Worm (Caenorhabditis elegans) whole organism, L2 larva: ENCODE measurements around the gene B0457.4.

Source experiments
- R02D3.7 ChIP-seq: fragments of 150-350 bp; optimal IDR thresholded peaks from 2 replicates; lab custom pipeline; 2014; ENCODE audit warnings: missing biosample characterization, missing genetic modification characterization
- ZK546.5 ChIP-seq: sonication (generic microtip); optimal IDR thresholded peaks from 2 replicates; lab custom pipeline; 2017; ENCODE audit warnings: missing biosample characterization, missing genetic modification characterization
- aly-2 ChIP-seq: fragments of 150-350 bp; optimal IDR thresholded peaks from 2 replicates; lab custom pipeline; 2014; ENCODE audit warnings: missing biosample characterization, missing genetic modification characterization
- ama-1 ChIP-seq: fragments of 150-350 bp; optimal IDR thresholded peaks from 2 replicates; lab custom pipeline; 2018; ENCODE audit warnings: inconsistent platforms
- ceh-82 ChIP-seq: fragments of 150-350 bp; optimal IDR thresholded peaks from 2 replicates; lab custom pipeline; 2014; ENCODE audit warnings: missing biosample characterization, missing genetic modification characterization
- elt-1 ChIP-seq: fragments of 150-350 bp; optimal IDR thresholded peaks from 2 replicates; lab custom pipeline; 2014; ENCODE audit warnings: missing biosample characterization, missing genetic modification characterization
- lin-11 ChIP-seq: fragments of 150-350 bp; sonication (generic microtip); optimal IDR thresholded peaks from 2 replicates; lab custom pipeline; 2014; ENCODE audit warnings: missing biosample characterization, missing genetic modification characterization, inconsistent platforms, mixed read lengths
- skn-1 ChIP-seq: sonication (generic microtip); optimal IDR thresholded peaks from 2 replicates; lab custom pipeline; 2017; ENCODE audit warnings: missing biosample characterization, missing genetic modification characterization
- sma-9 ChIP-seq, 2 experiments: fragments of 150-350 bp in 1 of 2; sonication (generic microtip) in 1 of 2; optimal IDR thresholded peaks; 2 replicates each; lab custom pipeline; 2014 to 2016; ENCODE audit warnings: missing genetic modification characterization in 2 of 2, mild to moderate bottlenecking in 1 of 2, missing biosample characterization in 1 of 2, missing compliant biosample characterization in 1 of 2, missing genetic modification reagents in 1 of 2, moderate library complexity in 1 of 2
- unc-62 ChIP-seq: fragments of 150-350 bp; optimal IDR thresholded peaks from 2 replicates; lab custom pipeline; 2014; ENCODE audit warnings: missing biosample characterization, missing genetic modification reagents, missing genetic modification characterization
- zag-1 ChIP-seq: fragments of 150-350 bp; optimal IDR thresholded peaks from 2 replicates; lab custom pipeline; 2014; ENCODE audit warnings: missing biosample characterization, missing genetic modification characterization
- ztf-4 ChIP-seq: fragments of 150-350 bp; optimal IDR thresholded peaks from 2 replicates; lab custom pipeline; 2014; ENCODE audit warnings: missing biosample characterization, missing genetic modification characterization

DNA sequence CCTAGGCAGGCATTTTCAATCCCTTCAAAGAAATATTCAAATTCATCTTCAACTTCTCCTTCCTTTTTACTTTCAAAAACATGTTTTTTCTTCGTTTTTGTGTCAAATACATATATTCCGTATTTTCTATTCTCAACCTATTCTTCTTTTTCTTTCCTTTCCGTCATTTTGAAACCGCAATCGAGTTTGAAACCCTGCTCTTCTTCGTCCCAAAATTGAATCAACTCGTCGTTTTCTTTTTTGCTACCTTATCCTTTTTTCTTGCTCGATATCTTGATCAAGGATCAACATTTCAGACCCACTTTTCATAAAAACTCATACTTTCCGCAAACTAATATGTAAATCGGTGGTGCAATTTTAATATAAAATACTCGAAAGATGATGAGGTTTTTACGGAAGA, 33.3 kb upstream of the B0457.4 start:
- no peak for TF ChIP-seq elt-1 (tag; lab: Kevin White, UChicago)
- TF ChIP-seq ztf-4 (tag; lab: Kevin White, UChicago): no peak
- no peak for TF ChIP-seq ceh-82 (tag; lab: Kevin White, UChicago)
- no peak for TF ChIP-seq sma-9 (GFP tag; optimal IDR thresholded peaks at IDR 0.05; lab: Kevin White, UChicago)
- no peak for TF ChIP-seq sma-9 (tag; optimal IDR thresholded peaks at IDR 0.05; lab: Kevin White, UChicago)
- no peak for TF ChIP-seq unc-62 (GFP tag; lab: Kevin White, UChicago)
- TF ChIP-seq ama-1 (lab: Kevin White, UChicago): no peak
- TF ChIP-seq lin-11: no peak
- TF ChIP-seq aly-2 (tag; lab: Kevin White, UChicago): no peak
- no peak for TF ChIP-seq R02D3.7 (tag; lab: Kevin White, UChicago)
- TF ChIP-seq ZK546.5: no peak
- no peak for TF ChIP-seq skn-1 (tag; lab: Kevin White, UChicago)
- TF ChIP-seq zag-1 (tag; lab: Kevin White, UChicago): no peak
